Worm (Caenorhabditis elegans) whole organism, late embryonic: ENCODE data around the gene F54D8.6.

Experiments
- C38D4.7 ChIP-seq: fragments of 200-800 bp; sonication (Bioruptor generic); optimal IDR thresholded peaks from 2 replicates; lab custom pipeline; 2018; ENCODE audit warnings: mild to moderate bottlenecking, missing genetic modification characterization, moderate library complexity, missing compliant biosample characterization
- ama-1 ChIP-seq: fragments of 150-350 bp; optimal IDR thresholded peaks from 2 replicates; lab custom pipeline; 2014
- ceh-6 ChIP-seq: fragments of 200-800 bp; sonication (Bioruptor generic); optimal IDR thresholded peaks from 2 replicates; lab custom pipeline; 2018; ENCODE audit warnings: mild to moderate bottlenecking, missing genetic modification characterization, missing compliant biosample characterization
- nfya-1 ChIP-seq: sonication (generic microtip); optimal IDR thresholded peaks from 2 replicates; lab custom pipeline; 2017; ENCODE audit warnings: missing genetic modification characterization, mild to moderate bottlenecking, missing compliant biosample characterization, antibody characterized with exemption, moderate library complexity
- unc-42 ChIP-seq: sonication (generic microtip); optimal IDR thresholded peaks from 2 replicates; lab custom pipeline; 2016; ENCODE audit warnings: missing genotype, missing genetic modification characterization, missing compliant biosample characterization

DNA sequence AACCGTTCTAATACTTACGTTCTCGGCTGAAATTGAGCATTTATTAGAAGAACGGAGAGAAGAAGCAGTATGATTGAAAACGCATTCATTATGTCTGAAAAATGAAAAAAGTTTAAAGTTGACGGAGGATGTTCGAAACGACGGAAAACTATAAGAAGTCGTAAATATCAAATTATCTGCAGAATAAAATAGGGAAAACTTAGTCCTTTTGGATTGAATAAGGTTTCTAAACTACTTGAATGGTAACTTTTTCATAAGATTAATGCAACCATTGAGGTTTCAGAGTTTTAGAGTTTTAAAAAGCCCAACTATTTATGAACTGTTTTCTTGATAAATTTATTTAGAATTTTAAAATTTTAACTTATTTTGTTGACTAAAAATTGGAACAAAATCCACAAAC lies 31.3 kb upstream of the F54D8.6 start, which contains the start of gene C45G9.12:
- TF ChIP-seq ama-1 (lab: Kevin White, UChicago) (no peak), nfya-1 (tag; lab: Kevin White, UChicago) (no peak), unc-42 (no peak), C38D4.7 (no peak), ceh-6 (no peak)
